Fruit fly (Drosophila melanogaster) whole organism, embryonic: ENCODE measurements around the gene zuc.
A peak's percentile ranks its signal among the peaks of the same experiment; 100 is the strongest.

Experiments
- ATbp ChIP-seq: fragments of 200-800 bp; sonication (Bioruptor generic); optimal IDR thresholded peaks from 2 replicates; lab custom pipeline; 2017; ENCODE audit warnings: missing biosample characterization, mild to moderate bottlenecking, missing genetic modification characterization, missing genetic modification reagents
- Aef1 ChIP-seq: fragments of 200-800 bp; sonication (Bioruptor generic); IDR thresholded peaks from 3 replicates; pipeline ENCODE4 v1.3.6; 2022; ENCODE audit warnings: missing biosample characterization, missing genetic modification characterization
- B-H2 ChIP-seq: fragments of 200-800 bp; sonication (Bioruptor generic); optimal IDR thresholded peaks from 2 replicates; lab custom pipeline; 2018; ENCODE audit warnings: missing biosample characterization, mild to moderate bottlenecking, missing genetic modification characterization
- BtbVII ChIP-seq: fragments of 200-800 bp; sonication (Bioruptor generic); optimal IDR thresholded peaks from 3 replicates; lab custom pipeline; 2017; ENCODE audit warnings: missing biosample characterization, mild to moderate bottlenecking, missing genetic modification characterization
- CG10321 ChIP-seq: fragments of 200-800 bp; sonication (Bioruptor generic); IDR thresholded peaks from 2 replicates; pipeline ENCODE4 v1.3.6; 2022; ENCODE audit warnings: missing biosample characterization, missing genetic modification characterization
- CG10543 ChIP-seq: fragments of 200-800 bp; sonication (Bioruptor generic); optimal IDR thresholded peaks from 3 replicates; lab custom pipeline; 2017; ENCODE audit warnings: missing biosample characterization, mild to moderate bottlenecking, missing genetic modification characterization, moderate library complexity
- CG12071 ChIP-seq: fragments of 200-800 bp; sonication (Bioruptor generic); optimal IDR thresholded peaks from 3 replicates; lab custom pipeline; 2018; ENCODE audit warnings: missing biosample characterization, mild to moderate bottlenecking, missing genetic modification characterization
- CG2678 ChIP-seq: fragments of 200-800 bp; sonication (Bioruptor generic); optimal IDR thresholded peaks from 3 replicates; lab custom pipeline; 2019; ENCODE audit warnings: missing biosample characterization, mild to moderate bottlenecking, missing genetic modification characterization, moderate library complexity
- CG32532 ChIP-seq: fragments of 200-800 bp; sonication (Bioruptor generic); IDR thresholded peaks from 2 replicates; pipeline ENCODE4 v1.3.6; 2022; ENCODE audit warnings: missing biosample characterization, missing genetic modification characterization
- CG33213 ChIP-seq: fragments of 200-800 bp; sonication (Bioruptor generic); optimal IDR thresholded peaks from 3 replicates; lab custom pipeline; 2016; ENCODE audit warnings: missing biosample characterization, missing genetic modification characterization
- CG6813 ChIP-seq: fragments of 200-800 bp; sonication (Bioruptor generic); optimal IDR thresholded peaks from 2 replicates; lab custom pipeline; 2017; ENCODE audit warnings: missing biosample characterization, missing genetic modification characterization, mild to moderate bottlenecking, moderate library complexity, missing genetic modification reagents
- CG8089 ChIP-seq: fragments of 200-800 bp; sonication (Bioruptor generic); optimal IDR thresholded peaks from 3 replicates; lab custom pipeline; 2016; ENCODE audit warnings: missing biosample characterization, missing genetic modification characterization
- CG9797 ChIP-seq: fragments of 200-800 bp; sonication (Bioruptor generic); optimal IDR thresholded peaks from 3 replicates; lab custom pipeline; 2018; ENCODE audit warnings: missing biosample characterization, mild to moderate bottlenecking, missing genetic modification characterization
- Dek ChIP-seq: fragments of 200-800 bp; sonication (Bioruptor generic); optimal IDR thresholded peaks from 3 replicates; lab custom pipeline; 2019; ENCODE audit warnings: missing biosample characterization, mild to moderate bottlenecking, missing genetic modification characterization, moderate library complexity
- Dip3 ChIP-seq: fragments of 200-800 bp; sonication (Bioruptor generic); optimal IDR thresholded peaks from 3 replicates; lab custom pipeline; 2016; ENCODE audit warnings: missing biosample characterization, missing genetic modification characterization
- ERR ChIP-seq: fragments of 200-800 bp; sonication (Bioruptor generic); optimal IDR thresholded peaks from 2 replicates; lab custom pipeline; 2016; ENCODE audit warnings: missing biosample characterization, missing genetic modification characterization
- Elba2 ChIP-seq: fragments of 200-800 bp; sonication (Bioruptor generic); optimal IDR thresholded peaks from 3 replicates; lab custom pipeline; 2016; ENCODE audit warnings: missing biosample characterization, missing genetic modification characterization
- HLH3B ChIP-seq: fragments of 200-800 bp; sonication (Bioruptor generic); IDR thresholded peaks from 2 replicates; pipeline ENCODE4 v1.3.6; 2022; ENCODE audit warnings: missing biosample characterization, missing genetic modification characterization
- Hey ChIP-seq: fragments of 200-800 bp; sonication (Bioruptor generic); optimal IDR thresholded peaks from 3 replicates; lab custom pipeline; 2018; ENCODE audit warnings: missing biosample characterization, mild to moderate bottlenecking, missing genetic modification characterization
- Hr3 ChIP-seq: fragments of 200-800 bp; sonication (Bioruptor generic); optimal IDR thresholded peaks from 3 replicates; lab custom pipeline; 2016; ENCODE audit warnings: missing biosample characterization, missing genetic modification characterization
- Lim3 ChIP-seq: fragments of 200-800 bp; sonication (Bioruptor generic); IDR thresholded peaks from 2 replicates; pipeline ENCODE4 v1.3.6; 2022; ENCODE audit warnings: missing biosample characterization, missing genetic modification characterization
- Lpt ChIP-seq: fragments of >200 bp; optimal IDR thresholded peaks from 2 replicates; lab custom pipeline; 2018; ENCODE audit warnings: missing biosample characterization, missing genetic modification characterization
- NFAT ChIP-seq: fragments of 200-800 bp; sonication (Bioruptor generic); IDR thresholded peaks from 2 replicates; pipeline ENCODE4 v1.3.6; 2022; ENCODE audit warnings: missing biosample characterization, missing genetic modification characterization
- PHDP ChIP-seq: fragments of 200-800 bp; sonication (Bioruptor generic); optimal IDR thresholded peaks from 3 replicates; lab custom pipeline; 2018; ENCODE audit warnings: missing biosample characterization, mild to moderate bottlenecking, missing genetic modification characterization, moderate library complexity
- Ptx1 ChIP-seq: fragments of 200-800 bp; sonication (Bioruptor generic); IDR thresholded peaks from 2 replicates; pipeline ENCODE4 v1.3.6; 2022; ENCODE audit warnings: missing biosample characterization, missing genetic modification characterization
- Six4 ChIP-seq: fragments of 200-800 bp; sonication (Bioruptor generic); optimal IDR thresholded peaks from 2 replicates; lab custom pipeline; 2016; ENCODE audit warnings: missing biosample characterization, missing genetic modification characterization
- Xbp1 ChIP-seq: fragments of 200-800 bp; sonication (Bioruptor generic); optimal IDR thresholded peaks from 3 replicates; lab custom pipeline; 2016; ENCODE audit warnings: missing biosample characterization, mild to moderate bottlenecking, missing genetic modification characterization
- aop ChIP-seq: fragments of 200-800 bp; sonication (Bioruptor generic); IDR thresholded peaks from 2 replicates; pipeline ENCODE4 v1.3.6; 2022; ENCODE audit warnings: missing biosample characterization, missing genetic modification characterization
- cad ChIP-seq: fragments of >200 bp; optimal IDR thresholded peaks from 2 replicates; lab custom pipeline; 2017; ENCODE audit warnings: missing biosample characterization, missing genetic modification characterization
- chn ChIP-seq: fragments of 200-800 bp; sonication (Bioruptor generic); optimal IDR thresholded peaks from 2 replicates; lab custom pipeline; 2016; ENCODE audit warnings: missing biosample characterization, missing genetic modification characterization
- dati ChIP-seq: fragments of 200-800 bp; sonication (Bioruptor generic); IDR thresholded peaks from 2 replicates; pipeline ENCODE4 v1.3.6; 2022; ENCODE audit warnings: missing biosample characterization, missing genetic modification characterization
- fd96Cb ChIP-seq: fragments of 200-800 bp; sonication (Bioruptor generic); optimal IDR thresholded peaks from 2 replicates; lab custom pipeline; 2018; ENCODE audit warnings: missing biosample characterization, mild to moderate bottlenecking, missing genetic modification characterization, moderate library complexity
- fru ChIP-seq: fragments of >200 bp; optimal IDR thresholded peaks from 2 replicates; lab custom pipeline; 2017
- gfzf ChIP-seq: fragments of 200-800 bp; sonication (Bioruptor generic); optimal IDR thresholded peaks from 2 replicates; lab custom pipeline; 2016; ENCODE audit warnings: missing biosample characterization, mild to moderate bottlenecking, missing genetic modification characterization, moderate library complexity
- jing ChIP-seq: fragments of 200-800 bp; sonication (Bioruptor generic); optimal IDR thresholded peaks from 2 replicates; lab custom pipeline; 2018; ENCODE audit warnings: missing biosample characterization, mild to moderate bottlenecking, missing genetic modification characterization
- kah ChIP-seq: fragments of 200-800 bp; sonication (Bioruptor generic); optimal IDR thresholded peaks from 2 replicates; lab custom pipeline; 2018; ENCODE audit warnings: missing biosample characterization, mild to moderate bottlenecking, missing genetic modification characterization
- mld ChIP-seq: fragments of 200-800 bp; sonication (Bioruptor generic); IDR thresholded peaks from 3 replicates; pipeline ENCODE4 v1.3.6; 2022; ENCODE audit warnings: missing biosample characterization, missing genetic modification characterization; ENCODE audit not compliant: partially characterized antibody
- p53 ChIP-seq: fragments of 200-800 bp; sonication (Bioruptor generic); optimal IDR thresholded peaks from 2 replicates; lab custom pipeline; 2016; ENCODE audit warnings: missing biosample characterization, missing genetic modification characterization
- prd ChIP-seq, 3 experiments: fragments of >200 bp in 2 of 3; fragments of 200-800 bp in 1 of 3; sonication (Bioruptor generic) in 1 of 3; optimal IDR thresholded peaks in 2 of 3; IDR thresholded peaks in 1 of 3; 2 replicates in 2 of 3; 3 replicates in 1 of 3; pipeline versions ENCODE4 v1.3.6 to Lab custom; 2017 to 2022; ENCODE audit warnings: missing biosample characterization in 1 of 3, missing genetic modification characterization in 1 of 3
- slou ChIP-seq: fragments of 200-800 bp; sonication (Bioruptor generic); optimal IDR thresholded peaks from 3 replicates; lab custom pipeline; 2016; ENCODE audit warnings: missing biosample characterization, missing genetic modification characterization
- sob ChIP-seq: fragments of 200-800 bp; sonication (Bioruptor generic); IDR thresholded peaks from 2 replicates; pipeline ENCODE4 v1.3.6; 2022; ENCODE audit warnings: missing biosample characterization, missing genetic modification characterization

zuc gene

dm6 chr2L:12002922-12003791 is 13.5 kb upstream of the zuc start (continued):
- TF ChIP-seq mld (GFP tag; lab: Robert Waterston, UW) (no peak), BtbVII (GFP tag; lab: Kevin White, UChicago) (no peak), p53 (peak; percentile 68), kah (peak; percentile 82), Lim3 (no peak), Hr3 (peak; percentile 23), dati (GFP tag; lab: Robert Waterston, UW) (no peak), PHDP (peak; percentile 8), Ptx1 (GFP tag; lab: Robert Waterston, UW) (no peak), ERR (GFP tag; lab: Kevin White, UChicago) (peak; percentile 37), B-H2 (GFP tag; lab: Kevin White, UChicago) (peak; percentile 6), CG8089 (GFP tag; lab: Kevin White, UChicago) (peak; percentile 8), CG6813 (GFP tag; lab: Kevin White, UChicago) (no peak), CG10321 (GFP tag; lab: Robert Waterston, UW) (no peak), Aef1 (GFP tag; lab: Robert Waterston, UW) (no peak), CG33213 (GFP tag; lab: Kevin White, UChicago) (peak; percentile 10), ATbp (GFP tag; lab: Kevin White, UChicago) (peak; percentile 29), Xbp1 (GFP tag; lab: Kevin White, UChicago) (peak; percentile 63), fd96Cb (tag; lab: Kevin White, UChicago) (peak; percentile 18), CG9797 (GFP tag; lab: Kevin White, UChicago) (no peak), HLH3B (GFP tag; lab: Robert Waterston, UW) (no peak), prd (optimal IDR thresholded peaks at IDR 0.05; lab: Kevin White, UChicago) (no peak), prd (GFP tag; IDR thresholded peaks at IDR 0.05; lab: Robert Waterston, UW) (no peak), Six4 (peak; percentile 24), CG2678 (tag; lab: Kevin White, UChicago) (peak; percentile 49), NFAT (GFP tag; lab: Robert Waterston, UW) (no peak), fru (lab: Kevin White, UChicago) (no peak), CG32532 (GFP tag; lab: Robert Waterston, UW) (no peak), jing (GFP tag; lab: Kevin White, UChicago) (no peak), Elba2 (GFP tag; lab: Kevin White, UChicago) (peak; percentile 16), sob (GFP tag; lab: Robert Waterston, UW) (no peak), CG12071 (GFP tag; lab: Kevin White, UChicago) (peak; percentile 16), slou (GFP tag; lab: Kevin White, UChicago) (no peak), Dek (tag; lab: Kevin White, UChicago) (peak; percentile 43), aop (GFP tag; lab: Robert Waterston, UW) (no peak), Hey (peak; percentile 99), CG10543 (GFP tag; lab: Kevin White, UChicago) (peak; percentile 99), cad (GFP tag; lab: Kevin White, UChicago) (no peak), Dip3 (GFP tag; lab: Kevin White, UChicago) (no peak), gfzf (GFP tag; lab: Kevin White, UChicago) (no peak), chn (peak; percentile 74), Lpt (GFP tag; lab: Kevin White, UChicago) (no peak)
